Worm (Caenorhabditis elegans): Measurements from ENCODE around the gene Y19D10B.8.

Gene Y19D10B.8

ce11 chrV:2306383-2306782 is 5.6 kb upstream of the Y19D10B.8 start:
- no peak for TF ChIP-seq F39B2.1 (GFP tag; IDR thresholded peaks at IDR 0.05)
- no peak for TF ChIP-seq dpl-1 (GFP tag; optimal IDR thresholded peaks at IDR 0.05)
- TF ChIP-seq hsf-1 (GFP tag; IDR thresholded peaks at IDR 0.05), result no peak
- TF ChIP-seq zim-3 (tag; optimal IDR thresholded peaks at IDR 0.05), result no peak
- TF ChIP-seq ztf-6 (GFP tag; IDR thresholded peaks at IDR 0.05), result no peak
- no peak for TF ChIP-seq madf-3 (GFP tag; IDR thresholded peaks at IDR 0.05)
- TF ChIP-seq gei-17 (GFP tag; optimal IDR thresholded peaks at IDR 0.05), result no peak
- no peak for TF ChIP-seq mxl-1 (tag; optimal IDR thresholded peaks at IDR 0.05)
- TF ChIP-seq dox-1 (GFP tag; IDR thresholded peaks at IDR 0.05), result no peak
- no peak for TF ChIP-seq nfya-2 (GFP tag; IDR thresholded peaks at IDR 0.05)
- TF ChIP-seq him-1 (tag; optimal IDR thresholded peaks at IDR 0.05), result no peak
- no peak for TF ChIP-seq lin-35 (GFP tag; optimal IDR thresholded peaks at IDR 0.05)
- no peak for TF ChIP-seq K12H6.12 (tag; optimal IDR thresholded peaks at IDR 0.05)

- TF ChIP-seq hlh-12 (tag; optimal IDR thresholded peaks at IDR 0.05) (no peak), attf-3 (GFP tag; conservative IDR thresholded peaks at IDR 0.05) (no peak), F52B5.7 (tag; optimal IDR thresholded peaks at IDR 0.05) (no peak), dpl-1 (GFP tag; optimal IDR thresholded peaks at IDR 0.05) (no peak), snpc-3.4 (tag; optimal IDR thresholded peaks at IDR 0.05) (no peak)
Observed at ce11 chrV:2303775-2304174, 3.0 kb upstream of the Y19D10B.8 start, which contains the start of gene irld-15. TSS of gene irld-15 (minus strand) at chrV:2303875.

- TF ChIP-seq B0035.1 (tag; optimal IDR thresholded peaks at IDR 0.05) (no peak), nhr-80 (tag; optimal IDR thresholded peaks at IDR 0.05) (peak; percentile 43)
Observed at ce11 chrV:2294577-2294976, 6.2 kb downstream of the Y19D10B.8 start, which contains the start of gene nhr-226. TSS of gene nhr-226 (plus strand) at chrV:2294877.

ce11 chrV:2292240-2292639 is 8.6 kb downstream of the Y19D10B.8 start, which contains the start of gene nhr-115:
TSS of gene nhr-115 (plus strand) at chrV:2292540.
- no peak for TF ChIP-seq snpc-4 (GFP tag; optimal IDR thresholded peaks at IDR 0.05)
- no peak for TF ChIP-seq snpc-4 (tag; optimal IDR thresholded peaks at IDR 0.05)
- peak; percentile 29 for TF ChIP-seq nhr-80 (tag; optimal IDR thresholded peaks at IDR 0.05)

- TF ChIP-seq rcor-1 (GFP tag; IDR thresholded peaks at IDR 0.05) (no peak), egl-18 (GFP tag; IDR thresholded peaks at IDR 0.05) (no peak), snpc-4 (GFP tag; optimal IDR thresholded peaks at IDR 0.05) (no peak), snpc-4 (tag; optimal IDR thresholded peaks at IDR 0.05) (no peak), nhr-27 (tag; optimal IDR thresholded peaks at IDR 0.05) (no peak), unc-130 (GFP tag; optimal IDR thresholded peaks at IDR 0.05) (no peak), let-607 (tag; optimal IDR thresholded peaks at IDR 0.05) (no peak), unc-62 (GFP tag; optimal IDR thresholded peaks at IDR 0.05) (no peak), let-526 (GFP tag; IDR thresholded peaks at IDR 0.05) (no peak), him-1 (tag; optimal IDR thresholded peaks at IDR 0.05) (no peak), C06A6.2 (GFP tag; conservative IDR thresholded peaks at IDR 0.05) (no peak), sdz-38 (tag; optimal IDR thresholded peaks at IDR 0.05) (no peak), ztf-6 (GFP tag; IDR thresholded peaks at IDR 0.05) (no peak), dox-1 (GFP tag; IDR thresholded peaks at IDR 0.05) (no peak), egl-44 (GFP tag; IDR thresholded peaks at IDR 0.05) (no peak)
Observed at ce11 chrV:2290329-2290728, 10.5 kb downstream of the Y19D10B.8 start, which contains the start of gene nhr-225. TSS of gene nhr-225 (minus strand) at chrV:2290474.

ce11 chrV:2285107-2285506 is 15.7 kb downstream of the Y19D10B.8 start, which contains the start of gene nhr-227:
TSS of gene nhr-227 (plus strand) at chrV:2285432.
- TF ChIP-seq madf-6 (GFP tag; IDR thresholded peaks at IDR 0.05) (no peak), ztf-18 (tag; optimal IDR thresholded peaks at IDR 0.05) (no peak), F39B2.1 (GFP tag; IDR thresholded peaks at IDR 0.05) (no peak), ztf-6 (GFP tag; IDR thresholded peaks at IDR 0.05) (no peak), ZK185.1 (tag; optimal IDR thresholded peaks at IDR 0.05; ENCODE audit: poor library complexity, severe bottlenecking) (no peak), him-1 (tag; optimal IDR thresholded peaks at IDR 0.05) (no peak), xnd-1 (tag; optimal IDR thresholded peaks at IDR 0.05) (no peak), F55B11.4 (tag; optimal IDR thresholded peaks at IDR 0.05; ENCODE audit: borderline replicate concordance, insufficient read depth) (no peak)
